Fruit fly (Drosophila melanogaster) whole organism, embryonic: ENCODE results near the gene Gdh.
A peak's percentile ranks its signal among the peaks of the same experiment; 100 is the strongest.

Experiments
- Awh ChIP-seq: fragments of 200-800 bp; sonication (Bioruptor generic); IDR thresholded peaks from 2 replicates; pipeline ENCODE4, ENCODE4 v1.3.6; 2022; ENCODE audit warnings: missing biosample characterization, missing genetic modification characterization
- B-H1 ChIP-seq: fragments of 200-800 bp; sonication (Bioruptor generic); IDR thresholded peaks from 3 replicates; pipeline ENCODE4 v1.3.6; 2022; ENCODE audit warnings: missing biosample characterization, missing genetic modification characterization
- Bgb ChIP-seq: fragments of 200-800 bp; sonication (Bioruptor generic); IDR thresholded peaks from 2 replicates; pipeline ENCODE4 v1.3.6; 2022; ENCODE audit warnings: missing biosample characterization, missing genetic modification characterization; ENCODE audit not compliant: partially characterized antibody
- BtbVII ChIP-seq: fragments of 200-800 bp; sonication (Bioruptor generic); optimal IDR thresholded peaks from 3 replicates; lab custom pipeline; 2017; ENCODE audit warnings: missing biosample characterization, mild to moderate bottlenecking, missing genetic modification characterization
- CG10979 ChIP-seq: fragments of 200-800 bp; sonication (Bioruptor generic); optimal IDR thresholded peaks from 2 replicates; lab custom pipeline; 2018; ENCODE audit warnings: missing biosample characterization, mild to moderate bottlenecking, missing genetic modification characterization, moderate library complexity
- CG11560 ChIP-seq: fragments of 200-800 bp; sonication (Bioruptor generic); IDR thresholded peaks from 3 replicates; pipeline ENCODE4 v1.3.6; 2022; ENCODE audit warnings: missing biosample characterization, missing genetic modification characterization
- CG12104 ChIP-seq: fragments of 200-800 bp; sonication (Bioruptor generic); optimal IDR thresholded peaks from 3 replicates; lab custom pipeline; 2016; ENCODE audit warnings: missing biosample characterization, missing genetic modification characterization
- CG12236 ChIP-seq: fragments of 200-800 bp; sonication (Bioruptor generic); optimal IDR thresholded peaks from 2 replicates; lab custom pipeline; 2016; ENCODE audit warnings: missing biosample characterization, missing genetic modification characterization
- CG13775 ChIP-seq: fragments of 200-800 bp; sonication (Bioruptor generic); optimal IDR thresholded peaks from 3 replicates; lab custom pipeline; 2017; ENCODE audit warnings: missing biosample characterization, mild to moderate bottlenecking, missing genetic modification characterization
- CG16779 ChIP-seq: fragments of 200-800 bp; sonication (Bioruptor generic); IDR thresholded peaks from 2 replicates; pipeline ENCODE4 v1.3.6; 2022; ENCODE audit warnings: missing biosample characterization, missing genetic modification characterization
- CG17568 ChIP-seq: fragments of 200-800 bp; sonication (Bioruptor generic); optimal IDR thresholded peaks from 2 replicates; lab custom pipeline; 2018; ENCODE audit warnings: missing biosample characterization, mild to moderate bottlenecking, missing genetic modification characterization, moderate library complexity
- CG2875 ChIP-seq: fragments of 200-800 bp; sonication (Bioruptor generic); optimal IDR thresholded peaks from 2 replicates; lab custom pipeline; 2017; ENCODE audit warnings: missing biosample characterization, mild to moderate bottlenecking, missing genetic modification characterization, missing genetic modification reagents
- CG31441 ChIP-seq: fragments of 200-800 bp; sonication (Bioruptor generic); IDR thresholded peaks from 2 replicates; pipeline ENCODE4 v1.3.6; 2022; ENCODE audit warnings: missing biosample characterization, missing genetic modification characterization
- CG33557 ChIP-seq: fragments of 200-800 bp; sonication (Bioruptor generic); optimal IDR thresholded peaks from 2 replicates; lab custom pipeline; 2019; ENCODE audit warnings: missing biosample characterization, mild to moderate bottlenecking, missing genetic modification characterization, moderate library complexity
- CG4730 ChIP-seq: fragments of 200-800 bp; sonication (Bioruptor generic); IDR thresholded peaks from 2 replicates; pipeline ENCODE4 v1.3.6; 2022; ENCODE audit warnings: missing biosample characterization, missing genetic modification characterization
- CG4820 ChIP-seq: fragments of 200-800 bp; sonication (Bioruptor generic); optimal IDR thresholded peaks from 3 replicates; lab custom pipeline; 2016; ENCODE audit warnings: missing biosample characterization, missing genetic modification characterization
- CG5953 ChIP-seq: fragments of 200-800 bp; sonication (Bioruptor generic); IDR thresholded peaks from 2 replicates; pipeline ENCODE4 v1.3.6; 2022; ENCODE audit warnings: missing biosample characterization, missing genetic modification characterization
- CG6813 ChIP-seq: fragments of 200-800 bp; sonication (Bioruptor generic); optimal IDR thresholded peaks from 2 replicates; lab custom pipeline; 2017; ENCODE audit warnings: missing biosample characterization, missing genetic modification characterization, mild to moderate bottlenecking, moderate library complexity, missing genetic modification reagents
- Camta ChIP-seq: fragments of 200-800 bp; sonication (Bioruptor generic); optimal IDR thresholded peaks from 2 replicates; lab custom pipeline; 2016; ENCODE audit warnings: missing biosample characterization, missing genetic modification characterization
- Chrac-16 ChIP-seq: fragments of 200-800 bp; sonication (Bioruptor generic); optimal IDR thresholded peaks from 3 replicates; lab custom pipeline; 2016; ENCODE audit warnings: missing biosample characterization, missing genetic modification characterization
- Dbx ChIP-seq: fragments of 200-800 bp; sonication (Bioruptor generic); IDR thresholded peaks from 3 replicates; pipeline ENCODE4 v1.3.6; 2022; ENCODE audit warnings: missing biosample characterization, missing genetic modification characterization
- Dref ChIP-seq: fragments of 200-800 bp; sonication (Bioruptor generic); IDR thresholded peaks from 2 replicates; pipeline ENCODE4 v1.3.6; 2022; ENCODE audit warnings: missing biosample characterization, missing genetic modification characterization
- Kr ChIP-seq: fragments of 200-800 bp; sonication (Bioruptor generic); optimal IDR thresholded peaks from 2 replicates; lab custom pipeline; 2017; ENCODE audit warnings: missing biosample characterization, mild to moderate bottlenecking, missing genetic modification characterization
- Lpt ChIP-seq: fragments of >200 bp; optimal IDR thresholded peaks from 2 replicates; lab custom pipeline; 2018; ENCODE audit warnings: missing biosample characterization, missing genetic modification characterization
- MBD-R2 ChIP-seq: fragments of 200-800 bp; sonication (Bioruptor generic); IDR thresholded peaks from 2 replicates; pipeline ENCODE4 v1.3.6; 2022; ENCODE audit warnings: missing biosample characterization, missing genetic modification characterization
- NC2β ChIP-seq: fragments of 200-800 bp; sonication (Bioruptor generic); optimal IDR thresholded peaks from 2 replicates; lab custom pipeline; 2016; ENCODE audit warnings: missing biosample characterization, missing genetic modification characterization
- Neu2 ChIP-seq: fragments of 200-800 bp; sonication (Bioruptor generic); optimal IDR thresholded peaks from 3 replicates; lab custom pipeline; 2016; ENCODE audit warnings: missing biosample characterization, missing genetic modification characterization, borderline replicate concordance
- Sox102F ChIP-seq: fragments of 200-800 bp; sonication (Bioruptor generic); optimal IDR thresholded peaks from 2 replicates; lab custom pipeline; 2018; ENCODE audit warnings: missing biosample characterization, mild to moderate bottlenecking, missing genetic modification characterization, moderate library complexity
- Stat92E ChIP-seq, 3 experiments: fragments of >200 bp in 2 of 3; fragments of 200-800 bp in 1 of 3; sonication (Bioruptor generic) in 1 of 3; optimal IDR thresholded peaks; 2 replicates each; lab custom pipeline; 2017 to 2019; ENCODE audit warnings: missing biosample characterization in 3 of 3, missing genetic modification characterization in 3 of 3, mild to moderate bottlenecking in 1 of 3, moderate library complexity in 1 of 3
- abd-A ChIP-seq: fragments of 200-800 bp; sonication (Bioruptor generic); optimal IDR thresholded peaks from 3 replicates; lab custom pipeline; 2019; ENCODE audit warnings: missing biosample characterization, mild to moderate bottlenecking, missing genetic modification characterization, moderate library complexity
- ato ChIP-seq: fragments of 200-800 bp; sonication (Bioruptor generic); IDR thresholded peaks from 2 replicates; pipeline ENCODE4 v1.3.6; 2022; ENCODE audit warnings: missing biosample characterization, missing genetic modification characterization; ENCODE audit not compliant: partially characterized antibody
- bab2 ChIP-seq: fragments of 200-800 bp; sonication (Bioruptor generic); optimal IDR thresholded peaks from 2 replicates; lab custom pipeline; 2016; ENCODE audit warnings: missing biosample characterization, missing genetic modification characterization
- bbx ChIP-seq: fragments of 200-800 bp; sonication (Bioruptor generic); IDR thresholded peaks from 2 replicates; pipeline ENCODE4 v1.3.6; 2022; ENCODE audit warnings: missing biosample characterization, missing genetic modification characterization; ENCODE audit not compliant: partially characterized antibody
- bsh ChIP-seq, 2 experiments: fragments of 200-800 bp; sonication (Bioruptor generic); optimal IDR thresholded peaks; 2 replicates each; lab custom pipeline; 2017 to 2018; ENCODE audit warnings: mild to moderate bottlenecking in 2 of 2, missing biosample characterization in 2 of 2, missing genetic modification characterization in 2 of 2, moderate library complexity in 1 of 2
- cad ChIP-seq: fragments of >200 bp; optimal IDR thresholded peaks from 2 replicates; lab custom pipeline; 2017; ENCODE audit warnings: missing biosample characterization, missing genetic modification characterization
- chif ChIP-seq, 2 experiments: fragments of 200-800 bp; sonication (Bioruptor generic); optimal IDR thresholded peaks; 3 replicates each; lab custom pipeline; 2016; ENCODE audit warnings: missing biosample characterization in 2 of 2, missing genetic modification characterization in 2 of 2
- crol ChIP-seq: fragments of 200-800 bp; sonication (Bioruptor generic); IDR thresholded peaks from 2 replicates; pipeline ENCODE4 v1.3.6; 2022; ENCODE audit warnings: missing biosample characterization, missing genetic modification characterization
- fd102C ChIP-seq: fragments of 200-800 bp; sonication (Bioruptor generic); optimal IDR thresholded peaks from 2 replicates; lab custom pipeline; 2018; ENCODE audit warnings: missing biosample characterization, mild to moderate bottlenecking, missing genetic modification characterization, moderate library complexity
- gcm ChIP-seq: fragments of 200-800 bp; sonication (Bioruptor generic); optimal IDR thresholded peaks from 2 replicates; lab custom pipeline; 2019; ENCODE audit warnings: missing biosample characterization, mild to moderate bottlenecking, missing genetic modification characterization, moderate library complexity
- jing ChIP-seq: fragments of 200-800 bp; sonication (Bioruptor generic); optimal IDR thresholded peaks from 2 replicates; lab custom pipeline; 2018; ENCODE audit warnings: missing biosample characterization, mild to moderate bottlenecking, missing genetic modification characterization
- jumu ChIP-seq: fragments of 200-800 bp; sonication (Bioruptor generic); optimal IDR thresholded peaks from 3 replicates; lab custom pipeline; 2016; ENCODE audit warnings: missing biosample characterization, missing genetic modification characterization
- lmd ChIP-seq: fragments of 200-800 bp; sonication (Bioruptor generic); IDR thresholded peaks from 2 replicates; pipeline ENCODE4 v1.3.6; 2022; ENCODE audit warnings: missing biosample characterization, missing genetic modification characterization
- ro ChIP-seq: fragments of 200-800 bp; sonication (Bioruptor generic); IDR thresholded peaks from 2 replicates; pipeline ENCODE4 v1.3.6; 2022; ENCODE audit warnings: missing biosample characterization, missing genetic modification characterization
- stc ChIP-seq: fragments of 200-800 bp; sonication (Bioruptor generic); IDR thresholded peaks from 2 replicates; pipeline ENCODE4 v1.3.6; 2022; ENCODE audit warnings: missing biosample characterization, missing genetic modification characterization
- tin ChIP-seq: fragments of 200-800 bp; sonication (Bioruptor generic); optimal IDR thresholded peaks from 3 replicates; lab custom pipeline; 2016; ENCODE audit warnings: missing biosample characterization, missing genetic modification characterization
- tll ChIP-seq, 2 experiments: fragments of 200-800 bp in 1 of 2; fragments of >200 bp in 1 of 2; sonication (Bioruptor generic) in 1 of 2; optimal IDR thresholded peaks; 2 replicates each; lab custom pipeline; 2017 to 2019; ENCODE audit warnings: missing biosample characterization in 2 of 2, missing genetic modification characterization in 2 of 2, mild to moderate bottlenecking in 1 of 2, moderate library complexity in 1 of 2
- vnd ChIP-seq: fragments of 200-800 bp; sonication (Bioruptor generic); IDR thresholded peaks from 3 replicates; pipeline ENCODE4 v1.3.6; 2022; ENCODE audit warnings: missing biosample characterization, missing genetic modification characterization; ENCODE audit not compliant: partially characterized antibody
- zen ChIP-seq: fragments of 200-800 bp; sonication (Bioruptor generic); optimal IDR thresholded peaks from 3 replicates; lab custom pipeline; 2018; ENCODE audit warnings: missing biosample characterization, mild to moderate bottlenecking, missing genetic modification characterization, moderate library complexity

The Gdh gene

dm6 chr3R:23886270-23887095, 56.4 kb downstream of the Gdh start (continued):
- peak; percentile 14 for TF ChIP-seq Neu2 (GFP tag; lab: Kevin White, UChicago)
- peak; percentile 97 for TF ChIP-seq CG10979
- TF ChIP-seq CG4730 (GFP tag; lab: Robert Waterston, UW), result peak; percentile 64
- no peak for TF ChIP-seq Dref (GFP tag; lab: Robert Waterston, UW)
- peak; percentile 82 for TF ChIP-seq tin (GFP tag; lab: Kevin White, UChicago)
- peak in 1 of 2 experiments; percentile 30 for TF ChIP-seq tll (GFP tag; optimal IDR thresholded peaks at IDR 0.05; lab: Kevin White, UChicago)
- TF ChIP-seq Sox102F (GFP tag; lab: Kevin White, UChicago), result peak; percentile 88
- no peak for TF ChIP-seq bbx (GFP tag; lab: Robert Waterston, UW)
- TF ChIP-seq NC2β (GFP tag; lab: Kevin White, UChicago), result peak; percentile 74
- peak; percentile 66 for TF ChIP-seq CG17568 (GFP tag; lab: Kevin White, UChicago)
- TF ChIP-seq CG31441 (GFP tag; lab: Robert Waterston, UW), result peak; percentile 93
- peak; percentile 42 for TF ChIP-seq cad (GFP tag; lab: Kevin White, UChicago)
- TF ChIP-seq CG4820 (GFP tag; lab: Kevin White, UChicago), result peak; percentile 89
- no peak; the same call in 1 of the 2 replicates for TF ChIP-seq CG5953 (GFP tag; lab: Robert Waterston, UW)
- peak; percentile 74 for TF ChIP-seq CG12104 (GFP tag; lab: Kevin White, UChicago)
- peak; percentile 42; the same call in 1 of the 2 replicates for TF ChIP-seq MBD-R2
- TF ChIP-seq fd102C, result peak; percentile 75
- peak; percentile 65 for TF ChIP-seq Camta (GFP tag; lab: Kevin White, UChicago)
- peak; percentile 75 for TF ChIP-seq bab2 (GFP tag; lab: Kevin White, UChicago)
- no peak; the same call in 1 of the 2 replicates for TF ChIP-seq crol (GFP tag; lab: Robert Waterston, UW)
- TF ChIP-seq CG6813, result peak; percentile 90
- peak; percentile 90 to 94 for TF ChIP-seq bsh (GFP tag; optimal IDR thresholded peaks at IDR 0.05; lab: Kevin White, UChicago)
- no peak for TF ChIP-seq Stat92E (GFP tag; optimal IDR thresholded peaks at IDR 0.05; lab: Kevin White, UChicago)
- TF ChIP-seq CG2875 (GFP tag; lab: Kevin White, UChicago), result peak; percentile 84
- TF ChIP-seq gcm, result peak; percentile 93
- peak; percentile 52; the same call in 1 of the 3 replicates for TF ChIP-seq CG11560 (tag; lab: Robert Waterston, UW)
- TF ChIP-seq lmd (GFP tag; lab: Robert Waterston, UW), result peak; percentile 81
- TF ChIP-seq CG12236, result peak; percentile 58
- peak; percentile 81 for TF ChIP-seq Chrac-16
- peak; percentile 82 for TF ChIP-seq CG13775 (GFP tag; lab: Kevin White, UChicago)
- peak; percentile 58; the same call in 1 of the 2 replicates for TF ChIP-seq ro (GFP tag; lab: Robert Waterston, UW)
- TF ChIP-seq abd-A (tag; lab: Kevin White, UChicago), result no peak
- TF ChIP-seq Awh (GFP tag; lab: Robert Waterston, UW), result peak; percentile 86
- peak; percentile 74 for TF ChIP-seq B-H1 (GFP tag; lab: Robert Waterston, UW)
- peak; percentile 95 for TF ChIP-seq CG33557 (GFP tag; lab: Kevin White, UChicago)
- peak; percentile 76 to 88 for TF ChIP-seq chif (GFP tag; optimal IDR thresholded peaks at IDR 0.05; lab: Kevin White, UChicago)
- TF ChIP-seq zen, result peak; percentile 95
- TF ChIP-seq CG16779 (GFP tag; lab: Robert Waterston, UW), result no peak
- peak; percentile 64 for TF ChIP-seq BtbVII (GFP tag; lab: Kevin White, UChicago)
- TF ChIP-seq vnd (GFP tag; lab: Robert Waterston, UW), result no peak
- peak; percentile 70 for TF ChIP-seq jing (GFP tag; lab: Kevin White, UChicago)
- TF ChIP-seq stc (GFP tag; lab: Robert Waterston, UW), result peak; percentile 70
- no peak for TF ChIP-seq Kr (GFP tag; lab: Kevin White, UChicago)
- TF ChIP-seq jumu (GFP tag; lab: Kevin White, UChicago), result peak; percentile 56
- TF ChIP-seq Lpt (GFP tag; lab: Kevin White, UChicago), result peak; percentile 30
- TF ChIP-seq Bgb, result no peak
- TF ChIP-seq ato (GFP tag; lab: Robert Waterston, UW), result no peak
- 0 out of 3 replicates have a peak, but pooled peaks have one; percentile 11 for TF ChIP-seq Dbx
